Worm (Caenorhabditis elegans) whole organism, early embryonic: ENCODE measurements around the gene Y113G7B.11.

ENCODE experiments used
- B0310.2 ChIP-seq: sonication (generic microtip); optimal IDR thresholded peaks from 2 replicates; lab custom pipeline; 2016; ENCODE audit warnings: mild to moderate bottlenecking, missing genetic modification characterization, missing compliant biosample characterization
- F13C5.2 ChIP-seq: sonication (generic microtip); optimal IDR thresholded peaks from 2 replicates; lab custom pipeline; 2017; ENCODE audit warnings: mild to moderate bottlenecking, missing genetic modification characterization, inconsistent platforms, missing compliant biosample characterization
- aly-1 ChIP-seq: sonication (generic microtip); optimal IDR thresholded peaks from 2 replicates; lab custom pipeline; 2016; ENCODE audit warnings: missing genetic modification characterization, missing compliant biosample characterization
- ama-1 ChIP-seq: fragments of 150-350 bp; optimal IDR thresholded peaks from 2 replicates; lab custom pipeline; 2014
- ceh-13 ChIP-seq: fragments of 200-800 bp; sonication (Bioruptor generic); optimal IDR thresholded peaks from 2 replicates; lab custom pipeline; 2018; ENCODE audit warnings: mild to moderate bottlenecking, missing genetic modification characterization, missing compliant biosample characterization
- ceh-36 ChIP-seq: sonication (generic microtip); optimal IDR thresholded peaks from 2 replicates; lab custom pipeline; 2016; ENCODE audit warnings: missing genetic modification characterization, inconsistent platforms, missing compliant biosample characterization
- ets-7 ChIP-seq: sonication (generic microtip); optimal IDR thresholded peaks from 2 replicates; lab custom pipeline; 2016; ENCODE audit warnings: missing genotype, missing genetic modification characterization, missing compliant biosample characterization
- flt-1 ChIP-seq: fragments of 200-800 bp; sonication (Bioruptor generic); IDR thresholded peaks from 2 replicates; pipeline ENCODE4 v1.3.6; 2022; ENCODE audit warnings: missing genetic modification characterization, missing compliant biosample characterization
- hmbx-1 ChIP-seq: sonication (generic microtip); optimal IDR thresholded peaks from 2 replicates; lab custom pipeline; 2016; ENCODE audit warnings: mild to moderate bottlenecking, missing genetic modification characterization, missing compliant biosample characterization
- hmg-4 ChIP-seq: fragments of 200-800 bp; sonication (Bioruptor generic); optimal IDR thresholded peaks from 2 replicates; lab custom pipeline; 2018; ENCODE audit warnings: mild to moderate bottlenecking, missing genetic modification characterization, missing compliant biosample characterization
- hnd-1 ChIP-seq: sonication (generic microtip); optimal IDR thresholded peaks from 2 replicates; lab custom pipeline; 2016; ENCODE audit warnings: missing genetic modification characterization, missing compliant biosample characterization
- pes-1 ChIP-seq: fragments of 200-800 bp; sonication (Bioruptor generic); IDR thresholded peaks from 2 replicates; pipeline ENCODE4 v1.3.6; 2022; ENCODE audit warnings: missing genetic modification reagents, missing genetic modification characterization, missing compliant biosample characterization
- scrt-1 ChIP-seq: fragments of 200-800 bp; sonication (Bioruptor generic); IDR thresholded peaks from 2 replicates; pipeline ENCODE4 v1.3.6; 2022; ENCODE audit warnings: missing genetic modification characterization, missing compliant biosample characterization
- sea-1 ChIP-seq: fragments of 200-800 bp; sonication (Bioruptor generic); conservative IDR thresholded peaks from 2 replicates; pipeline ENCODE4 v1.3.6; 2022; ENCODE audit warnings: missing genetic modification characterization, missing compliant biosample characterization
- tbx-11 ChIP-seq: fragments of 200-800 bp; sonication (Bioruptor generic); IDR thresholded peaks from 2 replicates; pipeline ENCODE4 v1.3.6; 2022; ENCODE audit warnings: missing genetic modification characterization, missing compliant biosample characterization
- tbx-37 ChIP-seq: fragments of 200-800 bp; sonication (Bioruptor generic); conservative IDR thresholded peaks from 2 replicates; pipeline ENCODE4 v1.3.6; 2022; ENCODE audit warnings: missing genetic modification reagents, missing genetic modification characterization, missing compliant biosample characterization
- tra-4 ChIP-seq: sonication (generic microtip); optimal IDR thresholded peaks from 2 replicates; lab custom pipeline; 2017; ENCODE audit warnings: missing genetic modification characterization, missing compliant biosample characterization

The Y113G7B.11 gene

ce11 chrV:20215197-20215596 is at the start of gene Y113G7B.11:
Gene Y113G7B.11, minus strand, starts transcription at chrV:20215297.
- TF ChIP-seq aly-1 (no peak), sea-1 (GFP tag; lab: Robert Waterston, UW) (no peak), tbx-37 (GFP tag; lab: Robert Waterston, UW) (no peak), hnd-1 (tag; lab: Kevin White, UChicago) (no peak), hmg-4 (GFP tag; lab: Kevin White, UChicago) (no peak), B0310.2 (tag; lab: Kevin White, UChicago) (no peak), ama-1 (lab: Kevin White, UChicago) (no peak), tbx-11 (GFP tag; lab: Robert Waterston, UW) (no peak)

DNA sequence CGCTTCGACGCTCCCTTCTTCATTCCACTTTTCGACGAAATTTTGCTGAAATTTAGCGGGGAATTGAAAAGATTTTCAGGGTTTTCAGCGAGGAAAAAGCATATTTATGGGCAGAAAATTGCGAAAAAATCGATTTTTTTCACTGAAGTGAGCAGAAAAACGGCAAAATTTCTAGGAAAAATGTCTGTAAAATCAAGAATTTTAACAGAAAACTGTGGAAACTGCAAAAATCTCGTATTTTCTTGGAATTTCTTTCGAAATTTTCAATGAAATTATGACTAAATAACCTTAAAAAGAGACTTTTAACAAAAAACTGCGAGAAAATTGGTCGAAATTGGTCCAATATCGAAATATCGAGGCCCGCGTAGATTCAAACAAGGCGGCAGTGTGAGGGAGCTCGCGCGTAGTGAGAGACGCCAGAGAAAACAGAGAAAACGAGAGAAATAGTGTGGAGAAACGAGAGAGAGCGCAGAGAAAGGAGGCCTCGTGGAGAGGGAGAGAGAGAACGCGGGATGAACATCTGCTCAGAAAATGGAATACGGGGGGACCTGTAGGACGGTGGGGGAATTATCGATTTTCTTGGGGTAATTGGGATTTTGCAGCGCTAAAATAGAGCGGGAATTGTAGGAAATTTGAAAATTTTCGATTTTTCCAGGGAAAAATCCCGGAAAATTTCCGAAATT is 34.5 kb upstream of the Y113G7B.11 start, which contains the start of gene swsn-1:
TSS of gene swsn-1 (minus strand) at position 51 of the 683 bp plus-strand sequence.
- no peak for TF ChIP-seq sea-1 (GFP tag; lab: Robert Waterston, UW)

DNA sequence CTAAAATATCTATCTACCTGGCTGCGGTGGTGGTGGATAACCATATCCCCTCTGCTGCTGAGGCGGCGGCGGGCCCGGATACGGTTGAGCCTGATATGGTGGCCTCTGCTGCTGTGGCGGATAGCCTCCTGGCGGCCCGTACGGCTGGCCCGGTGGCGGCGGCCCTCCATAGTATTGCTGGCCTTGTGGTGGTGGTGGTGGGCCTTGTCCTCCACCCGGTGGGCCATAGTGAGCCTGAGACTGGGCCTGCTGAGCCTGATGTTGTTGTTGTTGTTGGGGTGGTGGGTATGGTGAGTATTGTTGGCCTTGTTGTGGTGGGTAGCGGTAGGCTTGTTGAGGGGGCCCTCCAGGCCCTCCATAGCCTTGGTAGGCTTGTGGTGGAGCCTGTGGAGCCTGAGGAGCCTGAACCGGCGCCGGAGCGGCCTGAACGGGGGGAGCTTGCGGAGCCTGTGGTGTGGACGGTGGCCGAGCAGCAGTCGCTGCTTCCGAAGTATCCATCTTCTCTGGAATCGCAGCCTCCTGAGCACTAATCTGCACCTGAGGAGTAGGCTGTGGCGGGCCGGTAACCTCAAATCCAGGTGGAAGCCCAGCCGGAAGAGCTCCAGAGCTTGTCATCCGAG is 26.3 kb upstream of the Y113G7B.11 start:
- TF ChIP-seq pes-1 (GFP tag; lab: Robert Waterston, UW) (0 out of 2 replicates have a peak, but pooled peaks have one; percentile 30), hmbx-1 (tag; lab: Kevin White, UChicago) (no peak)

- TF ChIP-seq sea-1 (GFP tag; lab: Robert Waterston, UW) (no peak), hmg-4 (GFP tag; lab: Kevin White, UChicago) (no peak), ceh-36 (tag; lab: Kevin White, UChicago) (no peak), ets-7 (tag; lab: Kevin White, UChicago) (no peak)
These were observed 22.3 kb upstream of the Y113G7B.11 start, which contains the start of gene sld-5 for ce11 chrV:20237429-20237828. Gene sld-5, minus strand, starts transcription at chrV:20237745.

ce11 chrV:20235231-20235630 is 20.1 kb upstream of the Y113G7B.11 start:
- TF ChIP-seq hnd-1 (tag; lab: Kevin White, UChicago) (no peak), tbx-11 (GFP tag; lab: Robert Waterston, UW) (no peak), B0310.2 (tag; lab: Kevin White, UChicago) (no peak), F13C5.2 (no peak), scrt-1 (no peak), tbx-37 (GFP tag; lab: Robert Waterston, UW) (no peak), flt-1 (GFP tag; lab: Robert Waterston, UW) (no peak)

DNA sequence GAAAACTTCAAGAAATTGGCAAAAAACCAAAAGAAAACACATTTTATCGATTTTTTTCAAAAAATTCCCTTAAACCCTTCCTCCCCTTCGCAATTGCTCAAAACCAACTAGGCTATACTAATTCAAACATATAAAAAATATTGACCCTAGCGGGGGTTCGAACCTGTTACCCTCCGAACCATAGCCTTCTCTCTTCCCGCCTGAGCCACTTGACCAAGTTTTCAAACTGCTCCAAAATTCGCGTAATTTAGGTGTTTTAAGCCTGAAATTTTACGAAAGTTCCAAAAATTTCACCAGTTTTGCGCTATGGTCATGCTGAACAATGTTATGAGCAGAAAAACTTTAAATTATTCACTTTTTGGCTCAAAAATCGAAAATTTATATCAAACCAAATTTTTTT is 19.3 kb upstream of the Y113G7B.11 start:
- TF ChIP-seq tbx-11 (GFP tag; lab: Robert Waterston, UW) (no peak), pes-1 (GFP tag; lab: Robert Waterston, UW) (peak; percentile 7; the same call in 1 of the 2 replicates), hmbx-1 (tag; lab: Kevin White, UChicago) (no peak), ceh-13 (GFP tag; lab: Kevin White, UChicago) (no peak), ama-1 (lab: Kevin White, UChicago) (peak; percentile 29), ets-7 (tag; lab: Kevin White, UChicago) (no peak), ceh-36 (tag; lab: Kevin White, UChicago) (peak; percentile 18), tra-4 (tag; lab: Kevin White, UChicago) (no peak), hnd-1 (tag; lab: Kevin White, UChicago) (no peak), hmg-4 (GFP tag; lab: Kevin White, UChicago) (no peak), sea-1 (GFP tag; lab: Robert Waterston, UW) (no peak), scrt-1 (0 out of 2 replicates have a peak, but pooled peaks have one; percentile 20), aly-1 (no peak), tbx-37 (GFP tag; lab: Robert Waterston, UW) (no peak), F13C5.2 (no peak), flt-1 (GFP tag; lab: Robert Waterston, UW) (0 out of 2 replicates have a peak, but pooled peaks have one; percentile 27), B0310.2 (tag; lab: Kevin White, UChicago) (peak; percentile 16)

DNA sequence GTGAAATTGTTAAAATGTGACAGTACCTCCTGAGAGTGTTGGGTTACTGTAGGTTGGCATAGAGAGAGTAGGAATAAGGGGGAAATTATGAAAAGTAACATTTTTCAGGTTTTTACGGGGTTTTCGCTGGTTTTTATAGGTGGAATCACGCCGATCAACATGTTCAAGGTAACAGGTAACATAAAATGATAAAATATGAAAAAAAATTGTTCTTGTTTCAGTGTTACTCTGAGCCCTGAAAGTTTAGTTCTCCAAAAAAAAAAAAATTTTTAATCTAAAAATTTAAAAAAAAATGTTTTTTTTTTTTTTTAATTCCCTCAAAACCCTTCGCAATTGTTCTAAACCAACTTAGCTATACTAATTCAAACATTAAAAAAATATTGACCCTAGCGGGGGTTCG is 18.6 kb upstream of the Y113G7B.11 start, which contains the start of gene Y113G7B.15:
TSS of gene Y113G7B.15 (minus strand) at position 101 of the 400 bp plus-strand sequence.
- TF ChIP-seq sea-1 (GFP tag; lab: Robert Waterston, UW) = no peak
- no peak for TF ChIP-seq B0310.2 (tag; lab: Kevin White, UChicago)
- no peak for TF ChIP-seq F13C5.2
- no peak for TF ChIP-seq tra-4 (tag; lab: Kevin White, UChicago)
- no peak for TF ChIP-seq aly-1
- no peak for TF ChIP-seq scrt-1
- no peak for TF ChIP-seq flt-1 (GFP tag; lab: Robert Waterston, UW)
- no peak for TF ChIP-seq ceh-13 (GFP tag; lab: Kevin White, UChicago)
- no peak for TF ChIP-seq pes-1 (GFP tag; lab: Robert Waterston, UW)
- no peak for TF ChIP-seq tbx-37 (GFP tag; lab: Robert Waterston, UW)
- TF ChIP-seq ets-7 (tag; lab: Kevin White, UChicago) = no peak

DNA sequence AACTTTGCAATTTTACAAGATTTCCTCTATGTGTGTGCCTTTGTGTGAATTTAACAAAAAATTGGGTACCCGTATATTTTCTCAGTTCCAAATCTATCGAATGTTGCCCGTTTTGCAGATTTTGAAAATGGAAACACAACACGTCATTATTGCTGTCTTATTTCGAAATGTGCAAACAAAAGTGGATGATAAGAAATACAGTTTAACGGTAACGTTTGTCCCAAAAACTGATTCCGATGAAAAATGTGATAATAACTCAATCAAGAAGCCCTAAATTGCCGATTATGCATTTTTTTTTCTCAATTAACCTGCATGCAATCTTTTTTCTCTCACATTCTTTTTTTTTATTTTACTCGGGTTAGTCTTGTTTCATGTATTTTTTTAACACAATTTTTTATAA is 10.2 kb upstream of the Y113G7B.11 start:
- TF ChIP-seq F13C5.2 (no peak), tra-4 (tag; lab: Kevin White, UChicago) (no peak), ama-1 (lab: Kevin White, UChicago) (no peak), hmbx-1 (tag; lab: Kevin White, UChicago) (no peak), pes-1 (GFP tag; lab: Robert Waterston, UW) (no peak), ceh-36 (tag; lab: Kevin White, UChicago) (no peak), aly-1 (no peak), scrt-1 (no peak), tbx-37 (GFP tag; lab: Robert Waterston, UW) (no peak), hmg-4 (GFP tag; lab: Kevin White, UChicago) (no peak), flt-1 (GFP tag; lab: Robert Waterston, UW) (no peak), ets-7 (tag; lab: Kevin White, UChicago) (no peak)
